Fruit fly (Drosophila melanogaster): Measurements from ENCODE around the gene Adgf-A2.

The Adgf-A2 gene

dm6 chr3L:17808597-17809213, 44.7 kb upstream of the Adgf-A2 start, which contains the start of gene CG32191 (continued):
- TF ChIP-seq CG11695 (GFP tag; IDR thresholded peaks at IDR 0.05) (0 out of 3 replicates have a peak, but pooled peaks have one; percentile 11), Jarid2 (GFP tag; optimal IDR thresholded peaks at IDR 0.05) (peak; percentile 27), Fer1 (GFP tag; optimal IDR thresholded peaks at IDR 0.05) (no peak), yki (optimal IDR thresholded peaks at IDR 0.05) (no peak), crc (GFP tag; optimal IDR thresholded peaks at IDR 0.05) (no peak), nau (GFP tag; optimal IDR thresholded peaks at IDR 0.05) (peak; percentile 41), sima (GFP tag; optimal IDR thresholded peaks at IDR 0.05) (no peak), CG15269 (tag; optimal IDR thresholded peaks at IDR 0.05) (peak; percentile 26), CG11247 (GFP tag; IDR thresholded peaks at IDR 0.05) (no peak), CG7556 (GFP tag; optimal IDR thresholded peaks at IDR 0.05) (no peak), CG15011 (GFP tag; optimal IDR thresholded peaks at IDR 0.05) (peak; percentile 23), shn (GFP tag; optimal IDR thresholded peaks at IDR 0.05) (no peak), NFAT (GFP tag; IDR thresholded peaks at IDR 0.05) (peak; percentile 14; the same call in 1 of the 2 replicates), jumu (GFP tag; optimal IDR thresholded peaks at IDR 0.05) (no peak), CTCF (GFP tag; optimal IDR thresholded peaks at IDR 0.05) (no peak), CG7357 (GFP tag; IDR thresholded peaks at IDR 0.05) (no peak), CG32767 (GFP tag; IDR thresholded peaks at IDR 0.05) (no peak), Spps (tag; optimal IDR thresholded peaks at IDR 0.05) (no peak), sc (optimal IDR thresholded peaks at IDR 0.05) (no peak), sc (GFP tag; optimal IDR thresholded peaks at IDR 0.05) (no peak), CG8359 (GFP tag; optimal IDR thresholded peaks at IDR 0.05; ENCODE audit: borderline replicate concordance) (no peak), CG10274 (GFP tag; optimal IDR thresholded peaks at IDR 0.05) (no peak), CG13287 (GFP tag; IDR thresholded peaks at IDR 0.05; ENCODE audit: partially characterized antibody) (no peak), CG8944 (GFP tag; optimal IDR thresholded peaks at IDR 0.05) (no peak), fd3F (GFP tag; optimal IDR thresholded peaks at IDR 0.05) (no peak), CG7271 (tag; optimal IDR thresholded peaks at IDR 0.05) (no peak), otp (GFP tag; IDR thresholded peaks at IDR 0.05) (no peak), grn (GFP tag; optimal IDR thresholded peaks at IDR 0.05) (no peak), CG6689 (GFP tag; IDR thresholded peaks at IDR 0.05) (no peak), trem (tag; optimal IDR thresholded peaks at IDR 0.05) (no peak), NK7.1 (GFP tag; optimal IDR thresholded peaks at IDR 0.05) (no peak), Awh (GFP tag; IDR thresholded peaks at IDR 0.05) (no peak), Ssrp (tag; optimal IDR thresholded peaks at IDR 0.05) (no peak), CG17361 (GFP tag; IDR thresholded peaks at IDR 0.05) (no peak), sug (tag; optimal IDR thresholded peaks at IDR 0.05) (peak; percentile 29), CG4820 (GFP tag; optimal IDR thresholded peaks at IDR 0.05) (no peak), CG16779 (GFP tag; IDR thresholded peaks at IDR 0.05) (no peak), ro (GFP tag; IDR thresholded peaks at IDR 0.05) (no peak), psq (GFP tag; optimal IDR thresholded peaks at IDR 0.05) (no peak), CG13775 (GFP tag; optimal IDR thresholded peaks at IDR 0.05) (no peak), CG3838 (GFP tag; optimal IDR thresholded peaks at IDR 0.05) (no peak), Side (GFP tag; optimal IDR thresholded peaks at IDR 0.05) (no peak), vfl (GFP tag; optimal IDR thresholded peaks at IDR 0.05) (no peak), CG34422 (GFP tag; IDR thresholded peaks at IDR 0.05) (peak; percentile 16; the same call in 1 of the 3 replicates), repo (GFP tag; optimal IDR thresholded peaks at IDR 0.05) (no peak), Blimp-1 (GFP tag; optimal IDR thresholded peaks at IDR 0.05) (no peak), CG31441 (GFP tag; IDR thresholded peaks at IDR 0.05) (no peak), CG3281 (GFP tag; optimal IDR thresholded peaks at IDR 0.05) (peak; percentile 4), crol (GFP tag; IDR thresholded peaks at IDR 0.05) (no peak), CHES-1-like (GFP tag; optimal IDR thresholded peaks at IDR 0.05) (no peak), run (tag; optimal IDR thresholded peaks at IDR 0.05) (no peak), slbo (GFP tag; IDR thresholded peaks at IDR 0.05) (no peak), CG11093 (GFP tag; IDR thresholded peaks at IDR 0.05) (no peak)
